Worm (Caenorhabditis elegans) whole organism, L2 larva: ENCODE data around the gene srt-4.
A peak's percentile ranks its signal among the peaks of the same experiment; 100 is the strongest.
"Not testable (repeated sequence)": the region's sequence is repeated elsewhere in the genome, so short reads cannot be mapped to it uniquely, and the experiment has no call there.

Source experiments
- C34F6.9 ChIP-seq: fragments of 150-350 bp; optimal IDR thresholded peaks from 2 replicates; lab custom pipeline; 2014; ENCODE audit warnings: missing biosample characterization, missing genetic modification characterization
- R02D3.7 ChIP-seq: fragments of 150-350 bp; optimal IDR thresholded peaks from 2 replicates; lab custom pipeline; 2014; ENCODE audit warnings: missing biosample characterization, missing genetic modification characterization
- Y55F3AM.14 ChIP-seq: fragments of 200-800 bp; sonication (Bioruptor generic); optimal IDR thresholded peaks from 2 replicates; lab custom pipeline; 2018; ENCODE audit warnings: mild to moderate bottlenecking, missing genetic modification characterization, missing compliant biosample characterization
- ZK546.5 ChIP-seq: sonication (generic microtip); optimal IDR thresholded peaks from 2 replicates; lab custom pipeline; 2017; ENCODE audit warnings: missing biosample characterization, missing genetic modification characterization
- aly-2 ChIP-seq: fragments of 150-350 bp; optimal IDR thresholded peaks from 2 replicates; lab custom pipeline; 2014; ENCODE audit warnings: missing biosample characterization, missing genetic modification characterization
- ama-1 ChIP-seq: fragments of 150-350 bp; optimal IDR thresholded peaks from 2 replicates; lab custom pipeline; 2018; ENCODE audit warnings: inconsistent platforms
- blmp-1 ChIP-seq: sonication (generic microtip); optimal IDR thresholded peaks from 2 replicates; lab custom pipeline; 2017; ENCODE audit warnings: missing genetic modification characterization, mild to moderate bottlenecking, missing compliant biosample characterization, antibody characterized with exemption, moderate library complexity; ENCODE audit not compliant: insufficient read depth
- ceh-16 ChIP-seq: fragments of 150-350 bp; optimal IDR thresholded peaks from 2 replicates; lab custom pipeline; 2014; ENCODE audit warnings: missing biosample characterization, missing genetic modification characterization
- crh-2 ChIP-seq: sonication (generic microtip); optimal IDR thresholded peaks from 2 replicates; lab custom pipeline; 2017; ENCODE audit warnings: missing biosample characterization, missing genetic modification characterization
- dmd-4 ChIP-seq: sonication (generic microtip); optimal IDR thresholded peaks from 2 replicates; lab custom pipeline; 2017; ENCODE audit warnings: missing biosample characterization, missing genetic modification characterization
- egl-27 ChIP-seq: sonication (generic microtip); optimal IDR thresholded peaks from 3 replicates; lab custom pipeline; 2017; ENCODE audit warnings: missing biosample characterization, missing genetic modification reagents, missing genetic modification characterization
- elt-3 ChIP-seq: sonication (generic microtip); optimal IDR thresholded peaks from 2 replicates; lab custom pipeline; 2017; ENCODE audit warnings: missing biosample characterization, missing genetic modification characterization
- fos-1 ChIP-seq: fragments of 150-350 bp; optimal IDR thresholded peaks from 2 replicates; lab custom pipeline; 2014; ENCODE audit warnings: missing biosample characterization, missing genetic modification characterization
- gmeb-1 ChIP-seq: fragments of 150-350 bp; optimal IDR thresholded peaks from 2 replicates; lab custom pipeline; 2014; ENCODE audit warnings: missing biosample characterization, missing genetic modification characterization
- lin-11 ChIP-seq: fragments of 150-350 bp; sonication (generic microtip); optimal IDR thresholded peaks from 2 replicates; lab custom pipeline; 2014; ENCODE audit warnings: missing biosample characterization, missing genetic modification characterization, inconsistent platforms, mixed read lengths
- lin-13 ChIP-seq: fragments of 150-350 bp; optimal IDR thresholded peaks from 2 replicates; lab custom pipeline; 2014; ENCODE audit warnings: missing biosample characterization, missing genetic modification reagents, missing genetic modification characterization
- nhr-21 ChIP-seq: fragments of 150-350 bp; optimal IDR thresholded peaks from 2 replicates; lab custom pipeline; 2014; ENCODE audit warnings: missing biosample characterization, missing genetic modification characterization
- nhr-23 ChIP-seq: fragments of 150-350 bp; optimal IDR thresholded peaks from 2 replicates; lab custom pipeline; 2014; ENCODE audit warnings: missing biosample characterization, missing genetic modification reagents, missing genetic modification characterization
- nhr-237 ChIP-seq: fragments of 150-350 bp; optimal IDR thresholded peaks from 2 replicates; lab custom pipeline; 2014; ENCODE audit warnings: missing biosample characterization, missing genetic modification characterization
- nhr-25 ChIP-seq: fragments of 150-350 bp; sonication (generic microtip); optimal IDR thresholded peaks from 3 replicates; lab custom pipeline; 2014; ENCODE audit warnings: missing biosample characterization, missing genetic modification characterization
- nhr-6 ChIP-seq: fragments of 150-350 bp; optimal IDR thresholded peaks from 2 replicates; lab custom pipeline; 2014; ENCODE audit warnings: missing biosample characterization, missing genetic modification characterization
- nhr-77 ChIP-seq: fragments of 150-350 bp; optimal IDR thresholded peaks from 2 replicates; lab custom pipeline; 2014; ENCODE audit warnings: missing biosample characterization, missing genetic modification characterization
- peb-1 ChIP-seq: fragments of 150-350 bp; optimal IDR thresholded peaks from 2 replicates; lab custom pipeline; 2014; ENCODE audit warnings: missing biosample characterization, missing genetic modification characterization
- sem-4 ChIP-seq: fragments of 150-350 bp; optimal IDR thresholded peaks from 2 replicates; lab custom pipeline; 2014; ENCODE audit warnings: missing biosample characterization, missing genetic modification reagents, missing genetic modification characterization
- skn-1 ChIP-seq: sonication (generic microtip); optimal IDR thresholded peaks from 2 replicates; lab custom pipeline; 2017; ENCODE audit warnings: missing biosample characterization, missing genetic modification characterization
- sma-3 ChIP-seq: sonication (generic microtip); optimal IDR thresholded peaks from 2 replicates; lab custom pipeline; 2016; ENCODE audit warnings: missing genetic modification reagents, missing genetic modification characterization, missing compliant biosample characterization
- sma-9 ChIP-seq, 2 experiments: fragments of 150-350 bp in 1 of 2; sonication (generic microtip) in 1 of 2; optimal IDR thresholded peaks; 2 replicates each; lab custom pipeline; 2014 to 2016; ENCODE audit warnings: missing genetic modification characterization in 2 of 2, mild to moderate bottlenecking in 1 of 2, missing biosample characterization in 1 of 2, missing compliant biosample characterization in 1 of 2, missing genetic modification reagents in 1 of 2, moderate library complexity in 1 of 2
- snpc-4 ChIP-seq: fragments of 150-350 bp; optimal IDR thresholded peaks from 2 replicates; lab custom pipeline; 2014; ENCODE audit warnings: missing biosample characterization, missing genetic modification characterization
- unc-62 ChIP-seq: fragments of 150-350 bp; optimal IDR thresholded peaks from 2 replicates; lab custom pipeline; 2014; ENCODE audit warnings: missing biosample characterization, missing genetic modification reagents, missing genetic modification characterization
- zag-1 ChIP-seq: fragments of 150-350 bp; optimal IDR thresholded peaks from 2 replicates; lab custom pipeline; 2014; ENCODE audit warnings: missing biosample characterization, missing genetic modification characterization
- ztf-1 ChIP-seq: fragments of 200-800 bp; sonication (Bioruptor generic); conservative IDR thresholded peaks from 2 replicates; pipeline ENCODE4 v1.3.6; 2022; ENCODE audit warnings: missing genetic modification characterization, missing compliant biosample characterization
- ztf-11 ChIP-seq: sonication (generic microtip); optimal IDR thresholded peaks from 2 replicates; lab custom pipeline; 2017; ENCODE audit warnings: missing biosample characterization, missing genetic modification characterization

srt-4 gene

DNA sequence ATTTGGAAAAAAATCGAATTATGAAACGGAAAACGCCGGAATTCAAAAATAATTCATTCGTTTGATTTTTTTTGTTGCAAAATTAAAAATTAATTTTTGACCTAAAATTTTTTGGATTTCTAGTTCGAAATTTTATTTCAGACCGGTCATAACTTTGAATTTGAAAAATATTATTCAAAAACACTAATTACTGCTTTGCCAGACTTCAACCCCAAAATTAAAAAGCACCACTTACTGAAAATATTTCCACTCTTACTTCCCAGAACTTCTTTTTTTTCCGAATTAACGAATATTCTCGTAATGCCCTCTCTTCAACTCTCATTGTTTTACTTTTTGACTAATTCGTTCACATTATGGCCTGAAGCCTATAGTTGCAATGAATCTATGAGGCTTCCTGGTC is at the start of gene srt-4:
Gene srt-4 (plus strand): TSS at position 301 of the 400 bp plus-strand sequence.
- TF ChIP-seq gmeb-1, result no peak
- TF ChIP-seq Y55F3AM.14, result no peak
- TF ChIP-seq skn-1 (tag; lab: Kevin White, UChicago), result no peak
- no peak for TF ChIP-seq sma-3 (GFP tag; lab: Kevin White, UChicago)
- no peak for TF ChIP-seq R02D3.7 (tag; lab: Kevin White, UChicago)
- TF ChIP-seq elt-3, result no peak
- TF ChIP-seq crh-2, result no peak
- TF ChIP-seq sma-9 (GFP tag; optimal IDR thresholded peaks at IDR 0.05; lab: Kevin White, UChicago), result no peak
- no peak for TF ChIP-seq sma-9 (tag; optimal IDR thresholded peaks at IDR 0.05; lab: Kevin White, UChicago)

DNA sequence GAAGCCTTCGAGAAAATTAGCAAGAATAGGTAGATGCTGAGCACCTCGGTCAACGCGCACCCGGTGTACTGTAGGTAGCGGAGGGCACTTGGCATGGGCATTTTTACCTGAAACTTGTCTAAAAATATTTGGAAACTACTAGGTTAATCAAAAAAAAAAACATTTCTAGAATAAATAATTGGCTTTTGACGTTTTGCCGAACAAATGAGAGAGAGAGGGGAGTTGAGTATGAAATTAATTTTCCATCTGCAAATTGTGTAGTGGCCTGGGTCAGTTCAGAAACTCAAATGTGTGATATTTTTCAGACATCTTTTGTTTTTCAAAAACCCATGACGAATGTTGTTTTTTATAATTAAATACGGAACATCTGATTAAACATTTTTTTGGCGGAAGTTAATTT is 41.4 kb upstream of the srt-4 start, which contains the start of gene Y45G12C.10:
Gene Y45G12C.10 (minus strand): TSS at position 101 of the 400 bp plus-strand sequence.
- not testable (repeated sequence) for TF ChIP-seq R02D3.7 (tag; lab: Kevin White, UChicago); ztf-11 (tag; lab: Kevin White, UChicago); sem-4

DNA sequence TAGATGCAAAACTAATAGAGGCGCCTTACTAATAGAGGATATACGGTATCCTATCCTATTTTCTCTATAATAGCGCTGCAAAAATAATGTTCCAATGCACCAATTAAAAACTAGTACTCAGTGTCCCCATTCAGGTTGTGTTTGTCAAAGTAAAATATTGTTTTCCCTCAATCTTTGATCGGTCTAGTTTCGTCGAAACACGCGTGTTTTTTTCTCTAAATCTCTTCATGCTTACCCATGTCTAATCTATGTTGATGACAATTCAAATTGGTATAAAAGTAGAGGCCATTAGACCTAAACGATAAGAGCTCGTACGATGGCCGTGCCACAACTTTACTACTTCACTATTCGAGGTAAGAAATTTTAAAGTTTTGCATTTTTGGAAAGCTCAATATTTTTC is 16.3 kb upstream of the srt-4 start, which contains the start of gene gst-10:
Gene gst-10 (plus strand): TSS at position 301 of the 400 bp plus-strand sequence.
- not testable (repeated sequence) for TF ChIP-seq gmeb-1; zag-1 (tag; lab: Kevin White, UChicago); unc-62 (GFP tag; lab: Kevin White, UChicago)

DNA sequence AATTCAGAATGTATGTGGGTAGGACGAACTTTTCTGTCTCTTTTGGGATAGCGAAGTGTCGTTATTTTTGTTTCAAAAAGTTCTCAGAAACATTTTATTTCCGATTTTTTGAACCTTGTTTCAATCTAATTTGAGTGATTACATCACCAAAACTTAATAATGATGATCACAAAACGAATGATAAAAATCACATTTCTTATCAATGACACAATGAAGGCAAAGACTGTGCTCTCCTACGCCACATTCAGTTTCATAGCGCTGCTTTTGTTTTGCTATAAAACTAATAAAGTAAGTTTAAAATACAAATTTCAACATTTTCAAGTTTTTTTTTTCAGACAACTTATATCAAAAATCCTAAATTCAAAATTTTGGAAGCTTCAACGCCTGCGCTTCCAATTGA is 12.2 kb upstream of the srt-4 start, which contains the start of gene Y45G12C.1:
Gene Y45G12C.1 (plus strand): TSS at position 159 of the 400 bp plus-strand sequence.
- TF ChIP-seq unc-62 (GFP tag; lab: Kevin White, UChicago) (no peak), fos-1 (tag; lab: Kevin White, UChicago) (peak; percentile 69), crh-2 (peak; percentile 21)

DNA sequence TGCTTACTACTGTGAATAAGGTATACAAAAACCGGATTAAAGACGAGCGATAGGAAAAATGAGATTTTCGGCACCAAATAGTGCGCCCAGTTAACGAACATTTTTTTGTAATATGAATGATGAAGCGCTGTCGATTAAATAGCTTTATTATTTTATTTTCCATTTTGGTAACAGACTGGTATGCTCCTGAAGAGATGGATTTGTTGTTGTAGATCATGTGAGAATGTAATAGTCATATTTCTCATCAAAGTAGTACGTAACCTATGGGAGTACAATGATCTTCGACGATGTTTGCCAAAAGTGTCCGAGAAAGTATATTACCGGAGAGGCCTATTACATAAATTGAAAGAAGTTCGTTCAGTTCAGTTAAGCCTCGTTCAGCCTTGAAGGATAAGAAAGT is 7.1 kb upstream of the srt-4 start, which contains the start of gene srj-19:
Gene srj-19 (minus strand): TSS at position 101 of the 400 bp plus-strand sequence.
- TF ChIP-seq ZK546.5 (tag; lab: Kevin White, UChicago), result no peak
- TF ChIP-seq nhr-23 (tag; lab: Kevin White, UChicago), result no peak
- TF ChIP-seq nhr-237 (tag; lab: Kevin White, UChicago), result no peak
- no peak for TF ChIP-seq ama-1
- TF ChIP-seq sma-3 (GFP tag; lab: Kevin White, UChicago), result no peak
- TF ChIP-seq nhr-77, result no peak
- TF ChIP-seq egl-27 (tag; lab: Kevin White, UChicago), result no peak
- no peak for TF ChIP-seq Y55F3AM.14
- TF ChIP-seq fos-1 (tag; lab: Kevin White, UChicago), result no peak
- no peak for TF ChIP-seq nhr-21 (tag; lab: Kevin White, UChicago)
- TF ChIP-seq snpc-4, result no peak
- TF ChIP-seq aly-2 (tag; lab: Kevin White, UChicago), result no peak
- TF ChIP-seq zag-1 (tag; lab: Kevin White, UChicago), result no peak
- no peak for TF ChIP-seq lin-11 (tag; lab: Kevin White, UChicago)
- TF ChIP-seq R02D3.7 (tag; lab: Kevin White, UChicago), result no peak
- TF ChIP-seq, all 48 proteins: peak for 0

- TF ChIP-seq gmeb-1 (no peak), ZK546.5 (tag; lab: Kevin White, UChicago) (no peak), ztf-1 (no peak), elt-3 (no peak), nhr-237 (tag; lab: Kevin White, UChicago) (no peak), egl-27 (tag; lab: Kevin White, UChicago) (no peak), dmd-4 (tag; lab: Kevin White, UChicago) (no peak), blmp-1 (tag; lab: Kevin White, UChicago) (no peak), nhr-25 (no peak), ztf-11 (tag; lab: Kevin White, UChicago) (no peak), unc-62 (GFP tag; lab: Kevin White, UChicago) (no peak), C34F6.9 (no peak), ceh-16 (tag; lab: Kevin White, UChicago) (no peak), lin-13 (no peak), peb-1 (tag; lab: Kevin White, UChicago) (no peak), nhr-6 (tag; lab: Kevin White, UChicago) (no peak)
These were observed 4.6 kb upstream of the srt-4 start, which contains the start of gene srj-20 for ce11 chrV:2573108-2573507. TSS of gene srj-20 (minus strand) at chrV:2573208.
